Fruit fly (Drosophila melanogaster): ENCODE measurements around the gene HP4.

The HP4 gene

dm6 chr3L:7943046-7943445 lies 32.9 kb downstream of the HP4 start:
- TF ChIP-seq oc (tag; optimal IDR thresholded peaks at IDR 0.05) (no peak), CG9727 (GFP tag; optimal IDR thresholded peaks at IDR 0.05) (peak; percentile 51), H15 (GFP tag; IDR thresholded peaks at IDR 0.05) (no peak), tll (GFP tag; optimal IDR thresholded peaks at IDR 0.05) (peak in 1 of 2 experiments; percentile 45), CG17568 (GFP tag; optimal IDR thresholded peaks at IDR 0.05) (no peak), Lhr (GFP tag; optimal IDR thresholded peaks at IDR 0.05) (no peak), grau (tag; optimal IDR thresholded peaks at IDR 0.05) (no peak), CG15696 (tag; optimal IDR thresholded peaks at IDR 0.05) (peak; percentile 74), wek (GFP tag; optimal IDR thresholded peaks at IDR 0.05) (no peak), Xrp1 (GFP tag; IDR thresholded peaks at IDR 0.05) (no peak), CG16863 (GFP tag; optimal IDR thresholded peaks at IDR 0.05) (no peak), Optix (GFP tag; IDR thresholded peaks at IDR 0.05) (no peak), lmd (GFP tag; IDR thresholded peaks at IDR 0.05) (no peak), Ets97D (GFP tag; optimal IDR thresholded peaks at IDR 0.05) (no peak), Dad (GFP tag; optimal IDR thresholded peaks at IDR 0.05) (no peak), CG11695 (GFP tag; IDR thresholded peaks at IDR 0.05) (no peak), gsb-n (tag; optimal IDR thresholded peaks at IDR 0.05) (no peak), ham (GFP tag; IDR thresholded peaks at IDR 0.05) (no peak), stwl (tag; optimal IDR thresholded peaks at IDR 0.05) (no peak), CG7556 (GFP tag; optimal IDR thresholded peaks at IDR 0.05) (no peak), Fer3 (tag; optimal IDR thresholded peaks at IDR 0.05) (no peak), al (GFP tag; IDR thresholded peaks at IDR 0.05) (no peak), dati (GFP tag; IDR thresholded peaks at IDR 0.05) (no peak), CG3163 (GFP tag; optimal IDR thresholded peaks at IDR 0.05) (no peak), insv (GFP tag; optimal IDR thresholded peaks at IDR 0.05) (peak in 1 of 2 experiments; percentile 42), p53 (GFP tag; optimal IDR thresholded peaks at IDR 0.05) (no peak), pnt (GFP tag; optimal IDR thresholded peaks at IDR 0.05) (no peak), chinmo (GFP tag; IDR thresholded peaks at IDR 0.05; ENCODE audit: partially characterized antibody) (0 out of 4 replicates have a peak, but pooled peaks have one; percentile 7), CG12299 (tag; optimal IDR thresholded peaks at IDR 0.05) (no peak), mirr (GFP tag; optimal IDR thresholded peaks at IDR 0.05) (no peak), fd3F (GFP tag; optimal IDR thresholded peaks at IDR 0.05) (no peak), CG12391 (tag; optimal IDR thresholded peaks at IDR 0.05) (no peak), Med (GFP tag) (peak; percentile 49), CG4360 (GFP tag; IDR thresholded peaks at IDR 0.05) (no peak), CG4820 (GFP tag; optimal IDR thresholded peaks at IDR 0.05) (no peak), caup (GFP tag; optimal IDR thresholded peaks at IDR 0.05; ENCODE audit: severe bottlenecking) (no peak), CG17612 (GFP tag; IDR thresholded peaks at IDR 0.05) (no peak), CG2129 (GFP tag; IDR thresholded peaks at IDR 0.05; ENCODE audit: partially characterized antibody) (no peak), CG11696 (GFP tag; IDR thresholded peaks at IDR 0.05) (no peak), trh (GFP tag; optimal IDR thresholded peaks at IDR 0.05) (no peak), CG13624 (GFP tag; optimal IDR thresholded peaks at IDR 0.05) (no peak), Ada2b (GFP tag; IDR thresholded peaks at IDR 0.05) (no peak), dpn (GFP tag; optimal IDR thresholded peaks at IDR 0.05) (no peak), pan (optimal IDR thresholded peaks at IDR 0.05) (no peak), pan (GFP tag; optimal IDR thresholded peaks at IDR 0.05 in 1 of 2, IDR thresholded peaks at IDR 0.05 in 1 of 2) (peak in 1 of 2 experiments; percentile 15), Ptx1 (GFP tag; IDR thresholded peaks at IDR 0.05) (no peak), prd (optimal IDR thresholded peaks at IDR 0.05) (no peak), prd (GFP tag; IDR thresholded peaks at IDR 0.05) (0 out of 3 replicates have a peak, but pooled peaks have one; percentile 7), CG15601 (tag; optimal IDR thresholded peaks at IDR 0.05) (no peak), Opbp (GFP tag; IDR thresholded peaks at IDR 0.05; ENCODE audit: partially characterized antibody) (no peak), CG15073 (GFP tag; optimal IDR thresholded peaks at IDR 0.05) (no peak), sens (GFP tag) (peak; percentile 15)

Data from whole organism, embryonic.